Worm (Caenorhabditis elegans) whole organism, late embryonic: ENCODE data around the gene srv-29.

Experiments
- ama-1 ChIP-seq: fragments of 150-350 bp; optimal IDR thresholded peaks from 2 replicates; lab custom pipeline; 2014
- dmd-4 ChIP-seq: sonication (generic microtip); optimal IDR thresholded peaks from 2 replicates; lab custom pipeline; 2016; ENCODE audit warnings: borderline replicate concordance, missing genetic modification characterization, missing compliant biosample characterization
- gmeb-2 ChIP-seq: sonication (generic microtip); optimal IDR thresholded peaks from 2 replicates; lab custom pipeline; 2016; ENCODE audit warnings: missing genetic modification characterization, inconsistent platforms, missing compliant biosample characterization
- hlh-13 ChIP-seq: fragments of 200-800 bp; sonication (Bioruptor generic); optimal IDR thresholded peaks from 2 replicates; lab custom pipeline; 2018; ENCODE audit warnings: mild to moderate bottlenecking, missing genetic modification characterization, missing compliant biosample characterization
- hlh-6 ChIP-seq: sonication (generic microtip); optimal IDR thresholded peaks from 2 replicates; lab custom pipeline; 2016; ENCODE audit warnings: missing genotype, missing genetic modification characterization, missing compliant biosample characterization
- nhr-11 ChIP-seq: fragments of 150-350 bp; optimal IDR thresholded peaks from 2 replicates; lab custom pipeline; 2014; ENCODE audit warnings: missing biosample characterization, missing genetic modification characterization
- npax-4 ChIP-seq: sonication (generic microtip); optimal IDR thresholded peaks from 2 replicates; lab custom pipeline; 2016; ENCODE audit warnings: missing genetic modification characterization, missing compliant biosample characterization
- pag-3 ChIP-seq: sonication (generic microtip); optimal IDR thresholded peaks from 2 replicates; lab custom pipeline; 2016; ENCODE audit warnings: missing compliant biosample characterization, missing genetic modification characterization, borderline replicate concordance
- pax-1 ChIP-seq: fragments of 150-350 bp; optimal IDR thresholded peaks from 2 replicates; lab custom pipeline; 2014; ENCODE audit warnings: missing biosample characterization, missing genetic modification characterization
- pqm-1 ChIP-seq: sonication (generic microtip); optimal IDR thresholded peaks from 2 replicates; lab custom pipeline; 2016; ENCODE audit warnings: missing genetic modification characterization, missing compliant biosample characterization
- pros-1 ChIP-seq: fragments of 150-350 bp; optimal IDR thresholded peaks from 2 replicates; lab custom pipeline; 2014; ENCODE audit warnings: missing biosample characterization, missing genetic modification reagents, missing genetic modification characterization
- unc-86 ChIP-seq: sonication (generic microtip); optimal IDR thresholded peaks from 2 replicates; lab custom pipeline; 2016; ENCODE audit warnings: missing genetic modification characterization, missing compliant biosample characterization
- zip-5 ChIP-seq: sonication (generic microtip); optimal IDR thresholded peaks from 2 replicates; lab custom pipeline; 2016; ENCODE audit warnings: missing genetic modification characterization, missing compliant biosample characterization
- ztf-16 ChIP-seq: sonication (generic microtip); optimal IDR thresholded peaks from 2 replicates; lab custom pipeline; 2017; ENCODE audit warnings: missing genetic modification characterization, missing compliant biosample characterization

ce11 chrIV:6217066-6217465 lies 49.3 kb downstream of the srv-29 start, which contains the start of gene C49A9.9:
- TF ChIP-seq pax-1 (tag; lab: Kevin White, UChicago), result no peak
- no peak for TF ChIP-seq pqm-1 (tag; lab: Kevin White, UChicago)
- no peak for TF ChIP-seq pag-3 (tag; lab: Kevin White, UChicago)
- TF ChIP-seq dmd-4 (tag; lab: Kevin White, UChicago), result no peak
- no peak for TF ChIP-seq npax-4 (tag; lab: Kevin White, UChicago)
- TF ChIP-seq nhr-11 (tag; lab: Kevin White, UChicago), result no peak
- TF ChIP-seq pros-1 (tag; lab: Kevin White, UChicago), result no peak
- no peak for TF ChIP-seq hlh-13 (GFP tag; lab: Kevin White, UChicago)
- TF ChIP-seq hlh-6, result no peak
- no peak for TF ChIP-seq zip-5 (tag; lab: Kevin White, UChicago)
- TF ChIP-seq unc-86 (tag; lab: Kevin White, UChicago), result no peak
- no peak for TF ChIP-seq ama-1
- no peak for TF ChIP-seq ztf-16
- TF ChIP-seq gmeb-2, result no peak
